Fruit fly (Drosophila melanogaster) whole organism, embryonic: ENCODE measurements around the gene CG3149.

ENCODE experiments used
- Ada2b ChIP-seq: fragments of 200-800 bp; sonication (Bioruptor generic); IDR thresholded peaks from 2 replicates; pipeline ENCODE4 v1.3.6; 2022; ENCODE audit warnings: missing biosample characterization, missing genetic modification characterization
- Asciz ChIP-seq: fragments of 200-800 bp; sonication (Bioruptor generic); optimal IDR thresholded peaks from 2 replicates; lab custom pipeline; 2017; ENCODE audit warnings: missing biosample characterization, mild to moderate bottlenecking, missing genetic modification characterization, missing genetic modification reagents
- CG10267 ChIP-seq: fragments of 200-800 bp; sonication (Bioruptor generic); optimal IDR thresholded peaks from 2 replicates; lab custom pipeline; 2018; ENCODE audit warnings: missing biosample characterization, mild to moderate bottlenecking, missing genetic modification characterization, moderate library complexity
- CG10462 ChIP-seq: fragments of 200-800 bp; sonication (Bioruptor generic); optimal IDR thresholded peaks from 2 replicates; lab custom pipeline; 2016; ENCODE audit warnings: missing biosample characterization, missing genetic modification characterization
- CG12155 ChIP-seq: fragments of 200-800 bp; sonication (Bioruptor generic); optimal IDR thresholded peaks from 3 replicates; lab custom pipeline; 2016; ENCODE audit warnings: missing biosample characterization, missing genetic modification characterization
- CG14860 ChIP-seq: fragments of 200-800 bp; sonication (Bioruptor generic); IDR thresholded peaks from 3 replicates; pipeline ENCODE4 v1.3.6; 2022; ENCODE audit warnings: missing biosample characterization, missing genetic modification characterization; ENCODE audit not compliant: partially characterized antibody
- CG15269 ChIP-seq: fragments of 200-800 bp; sonication (Bioruptor generic); optimal IDR thresholded peaks from 2 replicates; lab custom pipeline; 2018; ENCODE audit warnings: missing biosample characterization, mild to moderate bottlenecking, missing genetic modification characterization, moderate library complexity
- CG16815 ChIP-seq: fragments of 200-800 bp; sonication (Bioruptor generic); optimal IDR thresholded peaks from 3 replicates; lab custom pipeline; 2017; ENCODE audit warnings: missing biosample characterization, mild to moderate bottlenecking, missing genetic modification characterization
- CG18619 ChIP-seq: fragments of 200-800 bp; sonication (Bioruptor generic); optimal IDR thresholded peaks from 3 replicates; lab custom pipeline; 2017; ENCODE audit warnings: missing biosample characterization, mild to moderate bottlenecking, missing genetic modification characterization
- CG2202 ChIP-seq: fragments of 200-800 bp; sonication (Bioruptor generic); optimal IDR thresholded peaks from 2 replicates; lab custom pipeline; 2018; ENCODE audit warnings: missing biosample characterization, mild to moderate bottlenecking, missing genetic modification characterization
- CG3995 ChIP-seq: fragments of 200-800 bp; sonication (Bioruptor generic); optimal IDR thresholded peaks from 3 replicates; lab custom pipeline; 2016; ENCODE audit warnings: missing biosample characterization, missing genetic modification characterization
- CG6683 ChIP-seq: fragments of 200-800 bp; sonication (Bioruptor generic); optimal IDR thresholded peaks from 2 replicates; lab custom pipeline; 2017; ENCODE audit warnings: missing biosample characterization, mild to moderate bottlenecking, missing genetic modification characterization, missing genetic modification reagents
- CG7556 ChIP-seq: fragments of 200-800 bp; sonication (Bioruptor generic); optimal IDR thresholded peaks from 2 replicates; lab custom pipeline; 2017; ENCODE audit warnings: missing biosample characterization, mild to moderate bottlenecking, missing genetic modification characterization
- CG7745 ChIP-seq: fragments of 200-800 bp; sonication (Bioruptor generic); optimal IDR thresholded peaks from 2 replicates; lab custom pipeline; 2018; ENCODE audit warnings: missing biosample characterization, mild to moderate bottlenecking, missing genetic modification characterization, moderate library complexity
- CHES-1-like ChIP-seq: fragments of 200-800 bp; sonication (Bioruptor generic); optimal IDR thresholded peaks from 2 replicates; lab custom pipeline; 2016; ENCODE audit warnings: missing biosample characterization, missing genetic modification characterization
- Fer1 ChIP-seq: fragments of 200-800 bp; sonication (Bioruptor generic); optimal IDR thresholded peaks from 2 replicates; lab custom pipeline; 2017; ENCODE audit warnings: missing biosample characterization, mild to moderate bottlenecking, missing genetic modification characterization
- HmgD ChIP-seq: fragments of 200-800 bp; sonication (Bioruptor generic); optimal IDR thresholded peaks from 3 replicates; lab custom pipeline; 2016; ENCODE audit warnings: missing biosample characterization, missing genetic modification characterization
- Hr39 ChIP-seq: fragments of >200 bp; optimal IDR thresholded peaks from 2 replicates; lab custom pipeline; 2017
- Sry-β ChIP-seq: fragments of 200-800 bp; sonication (Bioruptor generic); optimal IDR thresholded peaks from 2 replicates; lab custom pipeline; 2018; ENCODE audit warnings: missing biosample characterization, mild to moderate bottlenecking, missing genetic modification characterization, moderate library complexity
- Stat92E ChIP-seq, 3 experiments: fragments of >200 bp in 2 of 3; fragments of 200-800 bp in 1 of 3; sonication (Bioruptor generic) in 1 of 3; optimal IDR thresholded peaks; 2 replicates each; lab custom pipeline; 2017 to 2019; ENCODE audit warnings: missing biosample characterization in 3 of 3, missing genetic modification characterization in 3 of 3, mild to moderate bottlenecking in 1 of 3, moderate library complexity in 1 of 3
- Usf ChIP-seq: fragments of 200-800 bp; sonication (Bioruptor generic); optimal IDR thresholded peaks from 2 replicates; lab custom pipeline; 2017; ENCODE audit warnings: missing genotype, missing biosample characterization, missing genetic modification characterization
- al ChIP-seq: fragments of 200-800 bp; sonication (Bioruptor generic); IDR thresholded peaks from 2 replicates; pipeline ENCODE4 v1.3.6; 2022; ENCODE audit warnings: missing biosample characterization, missing genetic modification characterization
- en ChIP-seq: fragments of 200-800 bp; sonication (Bioruptor generic); optimal IDR thresholded peaks from 2 replicates; lab custom pipeline; 2016; ENCODE audit warnings: missing biosample characterization, missing genetic modification characterization
- eve ChIP-seq, 2 experiments: fragments of >200 bp; optimal IDR thresholded peaks; 2 replicates each; lab custom pipeline; 2017; ENCODE audit warnings: missing biosample characterization in 2 of 2, missing genetic modification characterization in 2 of 2
- fd3F ChIP-seq: fragments of 200-800 bp; sonication (Bioruptor generic); optimal IDR thresholded peaks from 2 replicates; lab custom pipeline; 2018; ENCODE audit warnings: missing biosample characterization, mild to moderate bottlenecking, missing genetic modification characterization, moderate library complexity
- hbn ChIP-seq: fragments of 200-800 bp; sonication (Bioruptor generic); IDR thresholded peaks from 2 replicates; pipeline ENCODE4 v1.3.6; 2022; ENCODE audit warnings: missing biosample characterization, missing genetic modification characterization; ENCODE audit not compliant: partially characterized antibody
- hkb ChIP-seq, 2 experiments: fragments of 200-800 bp in 1 of 2; fragments of >200 bp in 1 of 2; sonication (Bioruptor generic) in 1 of 2; IDR thresholded peaks in 1 of 2; optimal IDR thresholded peaks in 1 of 2; 2 replicates each; pipeline versions ENCODE4 v1.3.6 to Lab custom; 2017 to 2022; ENCODE audit warnings: missing biosample characterization in 1 of 2, missing genetic modification characterization in 1 of 2
- kah ChIP-seq: fragments of 200-800 bp; sonication (Bioruptor generic); optimal IDR thresholded peaks from 2 replicates; lab custom pipeline; 2018; ENCODE audit warnings: missing biosample characterization, mild to moderate bottlenecking, missing genetic modification characterization
- lab ChIP-seq: fragments of 200-800 bp; sonication (Bioruptor generic); optimal IDR thresholded peaks from 3 replicates; lab custom pipeline; 2017; ENCODE audit warnings: missing biosample characterization, missing genetic modification characterization, mild to moderate bottlenecking, moderate library complexity, missing genetic modification reagents
- lilli ChIP-seq: fragments of 200-800 bp; sonication (Bioruptor generic); optimal IDR thresholded peaks from 3 replicates; lab custom pipeline; 2016; ENCODE audit warnings: missing biosample characterization, missing genetic modification characterization
- lola ChIP-seq, 3 experiments: fragments of >200 bp in 2 of 3; fragments of 200-800 bp in 1 of 3; sonication (Bioruptor generic) in 1 of 3; optimal IDR thresholded peaks; 2 replicates each; lab custom pipeline; 2017 to 2019; ENCODE audit warnings: missing biosample characterization in 3 of 3, missing genetic modification characterization in 3 of 3, mild to moderate bottlenecking in 1 of 3, moderate library complexity in 1 of 3
- otp ChIP-seq: fragments of 200-800 bp; sonication (Bioruptor generic); IDR thresholded peaks from 3 replicates; pipeline ENCODE4, ENCODE4 v1.3.6; 2022; ENCODE audit warnings: missing biosample characterization, missing genetic modification characterization
- psq ChIP-seq: fragments of 200-800 bp; sonication (Bioruptor generic); optimal IDR thresholded peaks from 2 replicates; lab custom pipeline; 2017; ENCODE audit warnings: missing biosample characterization, missing genetic modification characterization
- ranshi ChIP-seq: fragments of 200-800 bp; sonication (Bioruptor generic); IDR thresholded peaks from 2 replicates; pipeline ENCODE4 v1.3.6; 2022; ENCODE audit warnings: missing biosample characterization, missing genetic modification characterization
- row ChIP-seq: fragments of 200-800 bp; sonication (Bioruptor generic); IDR thresholded peaks from 3 replicates; pipeline ENCODE4 v1.3.6; 2022; ENCODE audit warnings: missing biosample characterization, missing genetic modification characterization
- slou ChIP-seq: fragments of 200-800 bp; sonication (Bioruptor generic); optimal IDR thresholded peaks from 3 replicates; lab custom pipeline; 2016; ENCODE audit warnings: missing biosample characterization, missing genetic modification characterization
- sqz ChIP-seq: fragments of 200-800 bp; sonication (Bioruptor generic); optimal IDR thresholded peaks from 3 replicates; lab custom pipeline; 2018; ENCODE audit warnings: missing biosample characterization, mild to moderate bottlenecking, missing genetic modification characterization
- sr ChIP-seq: fragments of 200-800 bp; sonication (Bioruptor generic); IDR thresholded peaks from 3 replicates; pipeline ENCODE4 v1.3.6; 2022; ENCODE audit warnings: missing biosample characterization, missing genetic modification characterization
- trem ChIP-seq: fragments of 200-800 bp; optimal IDR thresholded peaks from 3 replicates; lab custom pipeline; 2019; ENCODE audit warnings: missing biosample characterization, mild to moderate bottlenecking, missing genetic modification characterization, moderate library complexity
- tx ChIP-seq: fragments of 200-800 bp; sonication (Bioruptor generic); optimal IDR thresholded peaks from 2 replicates; lab custom pipeline; 2016; ENCODE audit warnings: missing biosample characterization, missing genetic modification characterization
- unc-4 ChIP-seq: fragments of 200-800 bp; sonication (Bioruptor generic); IDR thresholded peaks from 2 replicates; pipeline ENCODE4 v1.3.6; 2022; ENCODE audit warnings: missing biosample characterization, missing genetic modification characterization; ENCODE audit not compliant: partially characterized antibody
- vnd ChIP-seq: fragments of 200-800 bp; sonication (Bioruptor generic); IDR thresholded peaks from 3 replicates; pipeline ENCODE4 v1.3.6; 2022; ENCODE audit warnings: missing biosample characterization, missing genetic modification characterization; ENCODE audit not compliant: partially characterized antibody
- vvl ChIP-seq: fragments of 200-800 bp; sonication (Bioruptor generic); IDR thresholded peaks from 2 replicates; pipeline ENCODE4 v1.3.6; 2022; ENCODE audit warnings: missing biosample characterization, missing genetic modification characterization
- wek ChIP-seq: fragments of 200-800 bp; sonication (Bioruptor generic); optimal IDR thresholded peaks from 3 replicates; lab custom pipeline; 2018; ENCODE audit warnings: missing biosample characterization, mild to moderate bottlenecking, missing genetic modification characterization, moderate library complexity
- zfh1 ChIP-seq: fragments of 200-800 bp; sonication (Bioruptor generic); IDR thresholded peaks from 3 replicates; pipeline ENCODE4 v1.3.6; 2022; ENCODE audit warnings: missing biosample characterization, missing genetic modification characterization

CG3149 gene

DNA sequence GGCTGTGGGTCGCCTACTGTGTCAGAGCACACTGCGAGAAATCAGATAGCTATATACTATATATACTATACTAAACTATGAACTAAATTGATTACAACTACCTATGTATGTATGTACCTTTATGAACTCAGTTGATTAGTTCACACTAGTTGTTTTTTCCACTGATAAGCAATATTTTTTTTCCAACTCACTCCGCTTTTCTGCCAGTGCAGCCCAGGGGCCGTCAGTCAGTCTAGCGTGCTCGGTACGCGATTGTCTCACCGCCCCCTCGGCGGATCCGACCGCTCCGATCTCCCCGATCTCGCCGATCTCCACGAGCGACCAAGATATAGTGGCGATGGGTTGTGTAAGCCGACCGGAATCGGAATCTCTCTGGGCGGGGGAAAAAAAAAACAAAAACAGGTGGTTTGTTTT is 10.9 kb upstream of the CG3149 start (continued):
- TF ChIP-seq trem (tag; lab: Kevin White, UChicago) (peak; percentile 22), hbn (GFP tag; lab: Robert Waterston, UW) (no peak), HmgD (no peak), psq (GFP tag; lab: Kevin White, UChicago) (no peak), unc-4 (GFP tag; lab: Robert Waterston, UW) (no peak), ranshi (peak; percentile 90), CG7745 (tag; lab: Kevin White, UChicago) (no peak), lab (peak; percentile 95)

DNA sequence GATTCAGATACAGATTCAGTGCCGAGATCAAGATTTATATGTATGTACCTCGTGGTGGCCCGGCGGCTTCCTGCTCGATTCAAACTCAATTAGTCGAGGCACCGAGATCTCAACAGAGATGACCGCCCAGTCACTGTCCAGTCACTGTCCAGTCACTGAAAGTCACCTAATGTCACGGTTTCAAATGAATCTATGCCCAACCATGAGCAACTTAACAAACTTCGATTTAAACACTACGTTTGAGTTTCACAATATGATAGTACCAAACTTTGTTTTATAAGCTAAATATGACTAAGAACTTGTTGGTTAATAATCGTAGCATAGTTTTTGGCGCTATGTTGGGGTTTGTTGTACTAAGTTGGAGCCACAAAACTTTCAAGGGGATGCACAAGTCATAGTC is 10.1 kb upstream of the CG3149 start:
- TF ChIP-seq Sry-β (GFP tag; lab: Kevin White, UChicago) = peak; percentile 57
- TF ChIP-seq Hr39 = no peak
- TF ChIP-seq eve (GFP tag; optimal IDR thresholded peaks at IDR 0.05; lab: Kevin White, UChicago) = no peak
- peak; percentile 93 for TF ChIP-seq CG3995
- TF ChIP-seq, all 482 proteins: peak for 2

DNA sequence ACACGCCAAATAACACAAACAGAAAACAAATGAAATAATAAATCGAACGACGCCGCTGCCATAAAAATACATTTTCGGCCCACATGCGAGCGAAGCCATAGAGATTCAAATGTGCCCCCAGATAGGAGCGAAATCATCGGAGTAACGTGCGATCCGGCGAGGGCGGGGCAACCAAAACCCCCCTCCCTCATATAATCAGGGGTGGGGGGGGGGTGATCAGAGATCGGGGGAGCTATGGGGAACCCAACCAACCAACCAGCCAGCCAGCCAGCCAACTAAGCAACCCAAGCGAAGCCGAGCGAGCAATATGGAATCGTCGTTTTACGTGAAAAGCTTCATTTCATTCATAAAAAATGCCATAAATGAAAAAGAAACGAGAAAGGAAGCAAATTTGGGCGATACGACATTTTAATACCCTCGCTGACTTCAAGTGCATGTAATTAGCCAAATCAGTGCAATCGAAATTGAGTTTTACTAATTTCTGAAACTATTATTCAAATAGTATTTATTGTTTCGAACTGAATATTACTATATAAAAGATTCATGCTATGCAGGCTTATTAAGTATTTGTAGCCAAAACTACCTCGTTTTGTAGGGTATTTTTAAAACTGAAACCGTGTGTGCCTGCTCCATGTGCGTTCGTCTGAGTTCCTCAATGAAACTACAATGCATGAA is 5.0 kb upstream of the CG3149 start:
- peak; percentile 66 for TF ChIP-seq CG12155 (GFP tag; lab: Kevin White, UChicago)
- peak; percentile 40 for TF ChIP-seq fd3F
- peak; percentile 33 for TF ChIP-seq CG18619
- TF ChIP-seq otp (GFP tag; lab: Robert Waterston, UW) = peak; percentile 39; the same call in 1 of the 3 replicates
- TF ChIP-seq Asciz (GFP tag; lab: Kevin White, UChicago) = peak; percentile 66
- peak; percentile 54; the same call in 1 of the 3 replicates for TF ChIP-seq zfh1 (GFP tag; lab: Robert Waterston, UW)
- TF ChIP-seq CG15269 (tag; lab: Kevin White, UChicago) = peak; percentile 57
- TF ChIP-seq tx (GFP tag; lab: Kevin White, UChicago) = peak; percentile 9
- TF ChIP-seq lab = peak; percentile 77
- peak; percentile 14 for TF ChIP-seq CHES-1-like (GFP tag; lab: Kevin White, UChicago)
- TF ChIP-seq lilli = peak; percentile 70
- peak; percentile 27 for TF ChIP-seq sqz (GFP tag; lab: Kevin White, UChicago)
- peak; percentile 83 for TF ChIP-seq row (GFP tag; lab: Robert Waterston, UW)
- peak; percentile 52 for TF ChIP-seq CG10267 (tag; lab: Kevin White, UChicago)
- TF ChIP-seq vvl = peak; percentile 68
- TF ChIP-seq CG16815 (GFP tag; lab: Kevin White, UChicago) = peak; percentile 15
- peak; percentile 39 for TF ChIP-seq CG2202 (tag; lab: Kevin White, UChicago)
- TF ChIP-seq lola (GFP tag; optimal IDR thresholded peaks at IDR 0.05; lab: Kevin White, UChicago) = peak in 1 of 3 experiments; percentile 45
- peak; percentile 22 for TF ChIP-seq Usf (GFP tag; lab: Kevin White, UChicago)
- peak; percentile 33 for TF ChIP-seq CG10462
- 0 out of 2 replicates have a peak, but pooled peaks have one; percentile 17 for TF ChIP-seq al (GFP tag; lab: Robert Waterston, UW)
- peak; percentile 15 for TF ChIP-seq slou
- TF ChIP-seq Fer1 (GFP tag; lab: Kevin White, UChicago) = peak; percentile 47
- TF ChIP-seq sr = peak; percentile 49
- no peak for TF ChIP-seq wek (GFP tag; lab: Kevin White, UChicago)
- no peak for TF ChIP-seq hkb (optimal IDR thresholded peaks at IDR 0.05; lab: Kevin White, UChicago)
- peak; percentile 73 for TF ChIP-seq hkb (GFP tag; IDR thresholded peaks at IDR 0.05; lab: Robert Waterston, UW)
- TF ChIP-seq CG14860 (GFP tag; lab: Robert Waterston, UW) = no peak
- peak; percentile 36; the same call in 1 of the 2 replicates for TF ChIP-seq Ada2b (GFP tag; lab: Robert Waterston, UW)
- no peak for TF ChIP-seq vnd (GFP tag; lab: Robert Waterston, UW)
- TF ChIP-seq kah = no peak
- peak in 1 of 3 experiments; percentile 13 for TF ChIP-seq Stat92E (GFP tag; optimal IDR thresholded peaks at IDR 0.05; lab: Kevin White, UChicago)
- TF ChIP-seq en (GFP tag; lab: Kevin White, UChicago) = no peak
- TF ChIP-seq CG6683 = peak; percentile 4
- peak; percentile 68 for TF ChIP-seq CG7556 (GFP tag; lab: Kevin White, UChicago)
